Fruit fly (Drosophila melanogaster) whole organism, embryonic: ENCODE data around the gene CG16957.

Experiments
- Atf3 ChIP-seq: fragments of 200-800 bp; sonication (Bioruptor generic); optimal IDR thresholded peaks from 3 replicates; lab custom pipeline; 2016; ENCODE audit warnings: missing biosample characterization, missing genetic modification characterization
- Bdp1 ChIP-seq: fragments of 200-800 bp; sonication (Bioruptor generic); optimal IDR thresholded peaks from 3 replicates; lab custom pipeline; 2016; ENCODE audit warnings: missing biosample characterization, missing genetic modification characterization
- Bteb2 ChIP-seq: fragments of 200-800 bp; sonication (Bioruptor generic); optimal IDR thresholded peaks from 2 replicates; lab custom pipeline; 2016; ENCODE audit warnings: missing biosample characterization, missing genetic modification characterization
- CG10147 ChIP-seq: fragments of 200-800 bp; sonication (Bioruptor generic); optimal IDR thresholded peaks from 2 replicates; lab custom pipeline; 2019; ENCODE audit warnings: missing biosample characterization, mild to moderate bottlenecking, missing genetic modification characterization, moderate library complexity
- CG10209 ChIP-seq: fragments of 200-800 bp; sonication (Bioruptor generic); optimal IDR thresholded peaks from 3 replicates; lab custom pipeline; 2017; ENCODE audit warnings: missing biosample characterization, mild to moderate bottlenecking, missing genetic modification characterization, missing genetic modification reagents
- CG10979 ChIP-seq: fragments of 200-800 bp; sonication (Bioruptor generic); optimal IDR thresholded peaks from 2 replicates; lab custom pipeline; 2018; ENCODE audit warnings: missing biosample characterization, mild to moderate bottlenecking, missing genetic modification characterization, moderate library complexity
- CG1233 ChIP-seq: fragments of 200-800 bp; sonication (Bioruptor generic); optimal IDR thresholded peaks from 4 replicates; lab custom pipeline; 2018; ENCODE audit warnings: missing biosample characterization, mild to moderate bottlenecking, missing genetic modification characterization
- CG12391 ChIP-seq: fragments of 200-800 bp; sonication (Bioruptor generic); optimal IDR thresholded peaks from 3 replicates; lab custom pipeline; 2018; ENCODE audit warnings: missing biosample characterization, mild to moderate bottlenecking, missing genetic modification characterization, moderate library complexity
- CG15073 ChIP-seq: fragments of 200-800 bp; sonication (Bioruptor generic); optimal IDR thresholded peaks from 2 replicates; lab custom pipeline; 2016; ENCODE audit warnings: missing biosample characterization, missing genetic modification characterization
- CG1603 ChIP-seq: fragments of 200-800 bp; sonication (Bioruptor generic); optimal IDR thresholded peaks from 2 replicates; lab custom pipeline; 2019; ENCODE audit warnings: missing biosample characterization, mild to moderate bottlenecking, missing genetic modification characterization, moderate library complexity
- CG18599 ChIP-seq: fragments of 200-800 bp; sonication (Bioruptor generic); optimal IDR thresholded peaks from 3 replicates; lab custom pipeline; 2017; ENCODE audit warnings: missing biosample characterization, missing genetic modification characterization, mild to moderate bottlenecking, moderate library complexity, missing genetic modification reagents
- CG2202 ChIP-seq: fragments of 200-800 bp; sonication (Bioruptor generic); optimal IDR thresholded peaks from 2 replicates; lab custom pipeline; 2018; ENCODE audit warnings: missing biosample characterization, mild to moderate bottlenecking, missing genetic modification characterization
- CG2678 ChIP-seq: fragments of 200-800 bp; sonication (Bioruptor generic); optimal IDR thresholded peaks from 3 replicates; lab custom pipeline; 2019; ENCODE audit warnings: missing biosample characterization, mild to moderate bottlenecking, missing genetic modification characterization, moderate library complexity
- CG31224 ChIP-seq: fragments of 200-800 bp; sonication (Bioruptor generic); IDR thresholded peaks from 2 replicates; pipeline ENCODE4 v1.3.6; 2022; ENCODE audit warnings: missing biosample characterization, missing genetic modification characterization
- CG34224 ChIP-seq: fragments of 200-800 bp; sonication (Bioruptor generic); IDR thresholded peaks from 3 replicates; pipeline ENCODE4 v1.3.6; 2022; ENCODE audit warnings: missing biosample characterization, missing genetic modification characterization; ENCODE audit not compliant: partially characterized antibody
- CG4404 ChIP-seq: fragments of 200-800 bp; sonication (Bioruptor generic); IDR thresholded peaks from 2 replicates; pipeline ENCODE4 v1.3.6; 2022; ENCODE audit warnings: missing biosample characterization, missing genetic modification characterization
- CG6765 ChIP-seq: fragments of 200-800 bp; sonication (Bioruptor generic); optimal IDR thresholded peaks from 3 replicates; lab custom pipeline; 2017; ENCODE audit warnings: missing biosample characterization, mild to moderate bottlenecking, missing genetic modification characterization
- CG6854 ChIP-seq: fragments of 200-800 bp; sonication (Bioruptor generic); optimal IDR thresholded peaks from 3 replicates; lab custom pipeline; 2017; ENCODE audit warnings: missing biosample characterization, mild to moderate bottlenecking, missing genetic modification characterization
- CG8089 ChIP-seq: fragments of 200-800 bp; sonication (Bioruptor generic); optimal IDR thresholded peaks from 3 replicates; lab custom pipeline; 2016; ENCODE audit warnings: missing biosample characterization, missing genetic modification characterization
- CG8478 ChIP-seq: fragments of >200 bp; optimal IDR thresholded peaks from 2 replicates; lab custom pipeline; 2018
- CG9797 ChIP-seq: fragments of 200-800 bp; sonication (Bioruptor generic); optimal IDR thresholded peaks from 3 replicates; lab custom pipeline; 2018; ENCODE audit warnings: missing biosample characterization, mild to moderate bottlenecking, missing genetic modification characterization
- CG9876 ChIP-seq: fragments of 200-800 bp; sonication (Bioruptor generic); optimal IDR thresholded peaks from 2 replicates; lab custom pipeline; 2016; ENCODE audit warnings: missing biosample characterization, missing genetic modification characterization
- Dad ChIP-seq: fragments of 200-800 bp; sonication (Bioruptor generic); optimal IDR thresholded peaks from 3 replicates; lab custom pipeline; 2016; ENCODE audit warnings: missing biosample characterization, missing genetic modification characterization
- Elba2 ChIP-seq: fragments of 200-800 bp; sonication (Bioruptor generic); optimal IDR thresholded peaks from 3 replicates; lab custom pipeline; 2016; ENCODE audit warnings: missing biosample characterization, missing genetic modification characterization
- HHEX ChIP-seq: fragments of 200-800 bp; sonication (Bioruptor generic); optimal IDR thresholded peaks from 3 replicates; lab custom pipeline; 2017; ENCODE audit warnings: missing biosample characterization, mild to moderate bottlenecking, missing genetic modification characterization, missing genetic modification reagents
- Hand ChIP-seq: fragments of 200-800 bp; sonication (Bioruptor generic); optimal IDR thresholded peaks from 2 replicates; lab custom pipeline; 2017; ENCODE audit warnings: mild to moderate bottlenecking, missing biosample characterization, missing genetic modification reagents, missing genetic modification characterization
- MBD-R2 ChIP-seq: fragments of 200-800 bp; sonication (Bioruptor generic); IDR thresholded peaks from 2 replicates; pipeline ENCODE4 v1.3.6; 2022; ENCODE audit warnings: missing biosample characterization, missing genetic modification characterization
- NC2β ChIP-seq: fragments of 200-800 bp; sonication (Bioruptor generic); optimal IDR thresholded peaks from 2 replicates; lab custom pipeline; 2016; ENCODE audit warnings: missing biosample characterization, missing genetic modification characterization
- NFAT ChIP-seq: fragments of 200-800 bp; sonication (Bioruptor generic); IDR thresholded peaks from 2 replicates; pipeline ENCODE4 v1.3.6; 2022; ENCODE audit warnings: missing biosample characterization, missing genetic modification characterization
- Nf-YC ChIP-seq: fragments of 200-800 bp; optimal IDR thresholded peaks from 3 replicates; lab custom pipeline; 2019; ENCODE audit warnings: missing biosample characterization, mild to moderate bottlenecking, missing genetic modification characterization, moderate library complexity
- Oli ChIP-seq: fragments of 200-800 bp; sonication (Bioruptor generic); optimal IDR thresholded peaks from 2 replicates; lab custom pipeline; 2018; ENCODE audit warnings: missing biosample characterization, mild to moderate bottlenecking, missing genetic modification characterization, moderate library complexity
- Ssrp ChIP-seq: fragments of 200-800 bp; sonication (Bioruptor generic); optimal IDR thresholded peaks from 2 replicates; lab custom pipeline; 2018; ENCODE audit warnings: missing biosample characterization, mild to moderate bottlenecking, missing genetic modification characterization, moderate library complexity
- Trl ChIP-seq, 3 experiments: fragments of >200 bp in 2 of 3; fragments of 200-800 bp in 1 of 3; sonication (Bioruptor generic) in 1 of 3; optimal IDR thresholded peaks; 2 replicates in 1 of 3; 3 replicates in 2 of 3; lab custom pipeline; 2016 to 2017; ENCODE audit warnings: missing biosample characterization in 1 of 3, missing genetic modification characterization in 1 of 3
- abd-A ChIP-seq: fragments of 200-800 bp; sonication (Bioruptor generic); optimal IDR thresholded peaks from 3 replicates; lab custom pipeline; 2019; ENCODE audit warnings: missing biosample characterization, mild to moderate bottlenecking, missing genetic modification characterization, moderate library complexity
- ase ChIP-seq: fragments of 200-800 bp; sonication (Bioruptor generic); IDR thresholded peaks from 3 replicates; pipeline ENCODE4 v1.3.6; 2022; ENCODE audit warnings: missing biosample characterization, missing genetic modification characterization
- bbx ChIP-seq: fragments of 200-800 bp; sonication (Bioruptor generic); IDR thresholded peaks from 2 replicates; pipeline ENCODE4 v1.3.6; 2022; ENCODE audit warnings: missing biosample characterization, missing genetic modification characterization; ENCODE audit not compliant: partially characterized antibody
- bsh ChIP-seq, 2 experiments: fragments of 200-800 bp; sonication (Bioruptor generic); optimal IDR thresholded peaks; 2 replicates each; lab custom pipeline; 2017 to 2018; ENCODE audit warnings: mild to moderate bottlenecking in 2 of 2, missing biosample characterization in 2 of 2, missing genetic modification characterization in 2 of 2, moderate library complexity in 1 of 2
- dm ChIP-seq: fragments of 200-800 bp; sonication (Bioruptor generic); optimal IDR thresholded peaks from 3 replicates; lab custom pipeline; 2016; ENCODE audit warnings: missing biosample characterization, missing genetic modification characterization
- ems ChIP-seq: fragments of 200-800 bp; sonication (Bioruptor generic); optimal IDR thresholded peaks from 3 replicates; lab custom pipeline; 2016; ENCODE audit warnings: missing biosample characterization, missing genetic modification characterization
- gce ChIP-seq: fragments of 200-800 bp; sonication (Bioruptor generic); IDR thresholded peaks from 3 replicates; pipeline ENCODE4 v1.3.6; 2022; ENCODE audit warnings: missing biosample characterization, missing genetic modification characterization
- hkb ChIP-seq, 2 experiments: fragments of 200-800 bp in 1 of 2; fragments of >200 bp in 1 of 2; sonication (Bioruptor generic) in 1 of 2; IDR thresholded peaks in 1 of 2; optimal IDR thresholded peaks in 1 of 2; 2 replicates each; pipeline versions ENCODE4 v1.3.6 to Lab custom; 2017 to 2022; ENCODE audit warnings: missing biosample characterization in 1 of 2, missing genetic modification characterization in 1 of 2
- jigr1 ChIP-seq: fragments of 200-800 bp; sonication (Bioruptor generic); IDR thresholded peaks from 3 replicates; pipeline ENCODE4 v1.3.6; 2022; ENCODE audit warnings: missing biosample characterization, missing genetic modification characterization
- kni ChIP-seq: fragments of 200-800 bp; sonication (Bioruptor generic); optimal IDR thresholded peaks from 3 replicates; lab custom pipeline; 2017; ENCODE audit warnings: mild to moderate bottlenecking, missing biosample characterization, missing genetic modification reagents, missing genetic modification characterization
- lilli ChIP-seq: fragments of 200-800 bp; sonication (Bioruptor generic); optimal IDR thresholded peaks from 3 replicates; lab custom pipeline; 2016; ENCODE audit warnings: missing biosample characterization, missing genetic modification characterization
- onecut ChIP-seq: fragments of 200-800 bp; sonication (Bioruptor generic); IDR thresholded peaks from 2 replicates; pipeline ENCODE4 v1.3.6; 2022; ENCODE audit warnings: missing biosample characterization, missing genetic modification characterization
- ro ChIP-seq: fragments of 200-800 bp; sonication (Bioruptor generic); IDR thresholded peaks from 2 replicates; pipeline ENCODE4 v1.3.6; 2022; ENCODE audit warnings: missing biosample characterization, missing genetic modification characterization
- sd ChIP-seq: fragments of 200-800 bp; sonication (Bioruptor generic); optimal IDR thresholded peaks from 3 replicates; lab custom pipeline; 2018; ENCODE audit warnings: missing biosample characterization, mild to moderate bottlenecking, missing genetic modification characterization, moderate library complexity
- sens-2 ChIP-seq: fragments of 200-800 bp; sonication (Bioruptor generic); IDR thresholded peaks from 2 replicates; pipeline ENCODE4 v1.3.6; 2022; ENCODE audit warnings: missing biosample characterization, missing genetic modification characterization
- shn ChIP-seq: fragments of 200-800 bp; sonication (Bioruptor generic); optimal IDR thresholded peaks from 3 replicates; lab custom pipeline; 2016; ENCODE audit warnings: missing biosample characterization, missing genetic modification characterization
- sim ChIP-seq: fragments of 200-800 bp; sonication (Bioruptor generic); IDR thresholded peaks from 2 replicates; pipeline ENCODE4 v1.3.6; 2022; ENCODE audit warnings: missing biosample characterization, missing genetic modification characterization

CG16957 gene

DNA sequence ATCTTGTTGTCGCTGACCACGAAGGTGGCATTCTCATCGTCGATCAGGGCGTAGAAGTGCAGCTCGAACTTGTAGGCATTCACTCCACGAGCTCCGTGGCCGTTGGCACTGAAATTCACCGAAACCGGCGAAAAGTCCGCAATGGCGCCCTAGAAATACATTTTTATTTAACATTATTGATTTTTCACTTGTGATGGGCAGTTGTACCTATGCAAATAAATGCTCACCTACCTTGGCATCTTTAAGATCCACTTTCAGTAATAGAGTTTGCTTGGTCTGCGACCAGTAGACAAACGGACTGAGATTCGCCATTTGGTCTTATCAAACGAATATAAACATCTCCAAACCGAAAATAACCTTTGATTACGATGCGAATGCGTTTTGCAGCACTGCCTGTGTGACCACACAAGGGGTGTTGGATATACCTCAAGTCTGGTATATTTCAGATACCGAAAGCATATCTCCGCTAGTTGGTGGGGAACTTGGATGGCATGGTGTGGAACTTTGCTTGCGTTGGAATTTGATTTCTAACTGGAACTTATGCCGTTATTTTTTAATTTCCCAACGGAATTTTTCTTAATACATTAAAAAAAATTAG lies 49.4 kb upstream of the CG16957 start, which contains the start of gene Hacd2 (continued):
- TF ChIP-seq onecut (GFP tag; lab: Robert Waterston, UW): peak; percentile 96
- no peak for TF ChIP-seq Hand (GFP tag; lab: Kevin White, UChicago)
- TF ChIP-seq bsh (GFP tag; optimal IDR thresholded peaks at IDR 0.05; lab: Kevin White, UChicago): no peak
- TF ChIP-seq sens-2: no peak
- TF ChIP-seq hkb (optimal IDR thresholded peaks at IDR 0.05; lab: Kevin White, UChicago): no peak
- no peak for TF ChIP-seq hkb (GFP tag; IDR thresholded peaks at IDR 0.05; lab: Robert Waterston, UW)
- peak; percentile 22 for TF ChIP-seq shn (GFP tag; lab: Kevin White, UChicago)
- TF ChIP-seq CG9876 (GFP tag; lab: Kevin White, UChicago): peak; percentile 39
- TF ChIP-seq sim (GFP tag; lab: Robert Waterston, UW): no peak
- no peak for TF ChIP-seq CG8089
- TF ChIP-seq NFAT (GFP tag; lab: Robert Waterston, UW): peak; percentile 35; the same call in 1 of the 2 replicates
- TF ChIP-seq Elba2 (GFP tag; lab: Kevin White, UChicago): no peak
- no peak for TF ChIP-seq CG15073 (GFP tag; lab: Kevin White, UChicago)
- no peak for TF ChIP-seq CG31224
- TF ChIP-seq kni (GFP tag; lab: Kevin White, UChicago): no peak
- peak; percentile 84 for TF ChIP-seq CG1603 (tag; lab: Kevin White, UChicago)
- TF ChIP-seq CG34224 (GFP tag; lab: Robert Waterston, UW): no peak
- peak; percentile 97 for TF ChIP-seq sd
- no peak for TF ChIP-seq CG2678 (tag; lab: Kevin White, UChicago)
- TF ChIP-seq Bteb2: peak; percentile 27
- no peak for TF ChIP-seq jigr1
- TF ChIP-seq CG10979 (tag; lab: Kevin White, UChicago): no peak
- TF ChIP-seq abd-A (tag; lab: Kevin White, UChicago): no peak
- TF ChIP-seq MBD-R2: peak; percentile 94
- TF ChIP-seq CG10209: no peak
- TF ChIP-seq CG9797 (GFP tag; lab: Kevin White, UChicago): peak; percentile 81
- TF ChIP-seq CG2202 (tag; lab: Kevin White, UChicago): no peak
- no peak for TF ChIP-seq ase (GFP tag; lab: Robert Waterston, UW)
- TF ChIP-seq ems (GFP tag; lab: Kevin White, UChicago): no peak
- peak; percentile 5 for TF ChIP-seq NC2β (GFP tag; lab: Kevin White, UChicago)
- no peak for TF ChIP-seq CG1233 (GFP tag; lab: Kevin White, UChicago)
- no peak for TF ChIP-seq Trl (optimal IDR thresholded peaks at IDR 0.05; lab: Kevin White, UChicago)
- peak; percentile 49 for TF ChIP-seq Trl (GFP tag; optimal IDR thresholded peaks at IDR 0.05; lab: Kevin White, UChicago)
- peak; percentile 1 for TF ChIP-seq Bdp1
- TF ChIP-seq CG4404 (GFP tag; lab: Robert Waterston, UW): no peak
- TF ChIP-seq Atf3 (GFP tag; lab: Kevin White, UChicago): no peak
- no peak for TF ChIP-seq CG6854 (GFP tag; lab: Kevin White, UChicago)
- TF ChIP-seq CG18599 (GFP tag; lab: Kevin White, UChicago): no peak
- TF ChIP-seq Dad (GFP tag; lab: Kevin White, UChicago): peak; percentile 65
- TF ChIP-seq gce: no peak
- no peak for TF ChIP-seq CG10147 (GFP tag; lab: Kevin White, UChicago)
- TF ChIP-seq CG6765: no peak
- TF ChIP-seq Ssrp (tag; lab: Kevin White, UChicago): no peak
- TF ChIP-seq Nf-YC (tag; lab: Kevin White, UChicago): no peak
- no peak for TF ChIP-seq HHEX (GFP tag; lab: Kevin White, UChicago)
- peak; percentile 30; the same call in 1 of the 2 replicates for TF ChIP-seq bbx
- no peak for TF ChIP-seq CG8478
- no peak for TF ChIP-seq CG12391 (tag; lab: Kevin White, UChicago)
- no peak for TF ChIP-seq ro (GFP tag; lab: Robert Waterston, UW)
- TF ChIP-seq Oli (tag; lab: Kevin White, UChicago): no peak
- peak; percentile 9 for TF ChIP-seq lilli
- peak; percentile 24 for TF ChIP-seq dm (GFP tag; lab: Kevin White, UChicago)
